Fruit fly (Drosophila melanogaster): ENCODE results near the gene Tnpo-SR.

Tnpo-SR gene

dm6 chr2L:2752460-2753411, 7.0 kb upstream of the Tnpo-SR start, which contains the start of gene Pgk (continued):
- TF ChIP-seq Eip75B (GFP tag; optimal IDR thresholded peaks at IDR 0.05) (peak; percentile 76), CG9139 (GFP tag; optimal IDR thresholded peaks at IDR 0.05) (peak; percentile 78), Hr39 (GFP tag; optimal IDR thresholded peaks at IDR 0.05) (peak; percentile 49), CG3032 (tag; optimal IDR thresholded peaks at IDR 0.05) (peak; percentile 52), topi (GFP tag; optimal IDR thresholded peaks at IDR 0.05) (peak; percentile 72), Sox15 (GFP tag; optimal IDR thresholded peaks at IDR 0.05) (no peak), CG1621 (tag; optimal IDR thresholded peaks at IDR 0.05) (peak; percentile 61), vri (GFP tag; optimal IDR thresholded peaks at IDR 0.05) (peak; percentile 85), svp (GFP tag) (peak; percentile 92), Hr4 (GFP tag; optimal IDR thresholded peaks at IDR 0.05) (peak; percentile 55), Eip78C (GFP tag) (peak; percentile 91), CG11294 (GFP tag; IDR thresholded peaks at IDR 0.05) (no peak), OdsH (GFP tag; optimal IDR thresholded peaks at IDR 0.05) (no peak), pdm3 (GFP tag; optimal IDR thresholded peaks at IDR 0.05) (peak; percentile 48), CG7368 (GFP tag; optimal IDR thresholded peaks at IDR 0.05) (peak; percentile 21), Sox14 (GFP tag; optimal IDR thresholded peaks at IDR 0.05) (peak; percentile 71), CG32006 (GFP tag; optimal IDR thresholded peaks at IDR 0.05) (peak; percentile 48), dsx (GFP tag; optimal IDR thresholded peaks at IDR 0.05; ENCODE audit: poor library complexity, severe bottlenecking) (peak; percentile 34), esn (GFP tag; optimal IDR thresholded peaks at IDR 0.05) (peak; percentile 74), Gug (GFP tag; IDR thresholded peaks at IDR 0.05) (no peak), dac (GFP tag; optimal IDR thresholded peaks at IDR 0.05) (peak; percentile 46), CG6854 (GFP tag; optimal IDR thresholded peaks at IDR 0.05) (peak; percentile 93), CG11762 (GFP tag; optimal IDR thresholded peaks at IDR 0.05; ENCODE audit: insufficient read depth) (peak; percentile 47), CG8632 (GFP tag; optimal IDR thresholded peaks at IDR 0.05) (peak; percentile 47), CG10631 (GFP tag; optimal IDR thresholded peaks at IDR 0.05) (peak; percentile 38), CG8119 (GFP tag; IDR thresholded peaks at IDR 0.05) (no peak), Lpt (GFP tag; optimal IDR thresholded peaks at IDR 0.05) (peak; percentile 82)

dm6 chr2L:2753789-2754436, 5.8 kb upstream of the Tnpo-SR start:
- TF ChIP-seq CG16779 (tag; optimal IDR thresholded peaks at IDR 0.05): no peak
- TF ChIP-seq svp (GFP tag): peak; percentile 62
- peak; percentile 40 for TF ChIP-seq vri (GFP tag; optimal IDR thresholded peaks at IDR 0.05)

dm6 chr2L:2754437-2755322, 5.0 kb upstream of the Tnpo-SR start:
- TF ChIP-seq Lpt (GFP tag; optimal IDR thresholded peaks at IDR 0.05): peak; percentile 67
- TF ChIP-seq fd59A (GFP tag; optimal IDR thresholded peaks at IDR 0.05): peak; percentile 84
- peak; percentile 35 for TF ChIP-seq fd85E (GFP tag; optimal IDR thresholded peaks at IDR 0.05)
- TF ChIP-seq pdm3 (GFP tag; optimal IDR thresholded peaks at IDR 0.05): peak; percentile 89
- TF ChIP-seq CG31627 (GFP tag; optimal IDR thresholded peaks at IDR 0.05): peak; percentile 76
- TF ChIP-seq CG8119 (GFP tag; IDR thresholded peaks at IDR 0.05): no peak
- peak; percentile 86 for TF ChIP-seq CG3919 (GFP tag; optimal IDR thresholded peaks at IDR 0.05)
- TF ChIP-seq CG32006 (GFP tag; optimal IDR thresholded peaks at IDR 0.05): peak; percentile 97
- peak; percentile 92 for TF ChIP-seq Eip75B (GFP tag; optimal IDR thresholded peaks at IDR 0.05)
- TF ChIP-seq ss (GFP tag; optimal IDR thresholded peaks at IDR 0.05): peak; percentile 80 to 88
- TF ChIP-seq vri (GFP tag; optimal IDR thresholded peaks at IDR 0.05): no peak
- TF ChIP-seq CG3032 (tag; optimal IDR thresholded peaks at IDR 0.05): peak; percentile 90
- peak; percentile 64 for TF ChIP-seq cyc (GFP tag; optimal IDR thresholded peaks at IDR 0.05)
- peak; percentile 92 for TF ChIP-seq CG4318 (GFP tag; optimal IDR thresholded peaks at IDR 0.05)
- TF ChIP-seq Ets96B (tag; optimal IDR thresholded peaks at IDR 0.05): peak; percentile 86
- peak; percentile 40 for TF ChIP-seq Eip93F (GFP tag; optimal IDR thresholded peaks at IDR 0.05)
- peak; percentile 83 for TF ChIP-seq CG6792 (GFP tag; optimal IDR thresholded peaks at IDR 0.05)
- TF ChIP-seq dac (GFP tag; optimal IDR thresholded peaks at IDR 0.05): peak; percentile 91
- TF ChIP-seq CG6808 (GFP tag; optimal IDR thresholded peaks at IDR 0.05): peak; percentile 90
- no peak for TF ChIP-seq CG11294 (GFP tag; IDR thresholded peaks at IDR 0.05)
- TF ChIP-seq CG11762 (GFP tag; optimal IDR thresholded peaks at IDR 0.05; ENCODE audit: insufficient read depth): peak; percentile 86
- TF ChIP-seq CG15336 (GFP tag; IDR thresholded peaks at IDR 0.05): no peak
- peak; percentile 81 for TF ChIP-seq CG8319 (GFP tag; optimal IDR thresholded peaks at IDR 0.05)
- TF ChIP-seq CG11902 (GFP tag; optimal IDR thresholded peaks at IDR 0.05): peak; percentile 68
